Fruit fly (Drosophila melanogaster) whole organism, embryonic: Measurements from ENCODE around the gene dikar.
A peak's percentile ranks its signal among the peaks of the same experiment; 100 is the strongest.

Experiments
- Aef1 ChIP-seq: fragments of 200-800 bp; sonication (Bioruptor generic); IDR thresholded peaks from 3 replicates; pipeline ENCODE4 v1.3.6; 2022; ENCODE audit warnings: missing biosample characterization, missing genetic modification characterization
- Bdp1 ChIP-seq: fragments of 200-800 bp; sonication (Bioruptor generic); optimal IDR thresholded peaks from 3 replicates; lab custom pipeline; 2016; ENCODE audit warnings: missing biosample characterization, missing genetic modification characterization
- CG10147 ChIP-seq: fragments of 200-800 bp; sonication (Bioruptor generic); optimal IDR thresholded peaks from 2 replicates; lab custom pipeline; 2019; ENCODE audit warnings: missing biosample characterization, mild to moderate bottlenecking, missing genetic modification characterization, moderate library complexity
- CG1024 ChIP-seq: fragments of 200-800 bp; sonication (Bioruptor generic); IDR thresholded peaks from 2 replicates; pipeline ENCODE4 v1.3.6; 2022; ENCODE audit warnings: missing biosample characterization, missing genetic modification characterization
- CG10979 ChIP-seq: fragments of 200-800 bp; sonication (Bioruptor generic); optimal IDR thresholded peaks from 2 replicates; lab custom pipeline; 2018; ENCODE audit warnings: missing biosample characterization, mild to moderate bottlenecking, missing genetic modification characterization, moderate library complexity
- CG11560 ChIP-seq: fragments of 200-800 bp; sonication (Bioruptor generic); IDR thresholded peaks from 3 replicates; pipeline ENCODE4 v1.3.6; 2022; ENCODE audit warnings: missing biosample characterization, missing genetic modification characterization
- CG12155 ChIP-seq: fragments of 200-800 bp; sonication (Bioruptor generic); optimal IDR thresholded peaks from 3 replicates; lab custom pipeline; 2016; ENCODE audit warnings: missing biosample characterization, missing genetic modification characterization
- CG12219 ChIP-seq: fragments of 200-800 bp; sonication (Bioruptor generic); optimal IDR thresholded peaks from 3 replicates; lab custom pipeline; 2018; ENCODE audit warnings: missing biosample characterization, mild to moderate bottlenecking, missing genetic modification characterization
- CG12391 ChIP-seq: fragments of 200-800 bp; sonication (Bioruptor generic); optimal IDR thresholded peaks from 3 replicates; lab custom pipeline; 2018; ENCODE audit warnings: missing biosample characterization, mild to moderate bottlenecking, missing genetic modification characterization, moderate library complexity
- CG12769 ChIP-seq: fragments of 200-800 bp; sonication (Bioruptor generic); optimal IDR thresholded peaks from 2 replicates; lab custom pipeline; 2019; ENCODE audit warnings: missing biosample characterization, mild to moderate bottlenecking, missing genetic modification characterization, moderate library complexity
- CG13775 ChIP-seq: fragments of 200-800 bp; sonication (Bioruptor generic); optimal IDR thresholded peaks from 3 replicates; lab custom pipeline; 2017; ENCODE audit warnings: missing biosample characterization, mild to moderate bottlenecking, missing genetic modification characterization
- CG14050 ChIP-seq: fragments of 200-800 bp; sonication (Bioruptor generic); IDR thresholded peaks from 3 replicates; pipeline ENCODE4 v1.3.6; 2022; ENCODE audit warnings: missing biosample characterization, missing genetic modification characterization
- CG14860 ChIP-seq: fragments of 200-800 bp; sonication (Bioruptor generic); IDR thresholded peaks from 3 replicates; pipeline ENCODE4 v1.3.6; 2022; ENCODE audit warnings: missing biosample characterization, missing genetic modification characterization; ENCODE audit not compliant: partially characterized antibody
- CG14965 ChIP-seq: fragments of 200-800 bp; sonication (Bioruptor generic); optimal IDR thresholded peaks from 2 replicates; lab custom pipeline; 2016; ENCODE audit warnings: missing biosample characterization, missing genetic modification characterization, borderline replicate concordance
- CG15269 ChIP-seq: fragments of 200-800 bp; sonication (Bioruptor generic); optimal IDR thresholded peaks from 2 replicates; lab custom pipeline; 2018; ENCODE audit warnings: missing biosample characterization, mild to moderate bottlenecking, missing genetic modification characterization, moderate library complexity
- CG17328 ChIP-seq: fragments of 200-800 bp; sonication (Bioruptor generic); IDR thresholded peaks from 2 replicates; pipeline ENCODE4 v1.3.6; 2022; ENCODE audit warnings: missing biosample characterization, missing genetic modification characterization
- CG17385 ChIP-seq: fragments of 200-800 bp; sonication (Bioruptor generic); optimal IDR thresholded peaks from 3 replicates; lab custom pipeline; 2018; ENCODE audit warnings: missing biosample characterization, mild to moderate bottlenecking, missing genetic modification characterization
- CG2678 ChIP-seq: fragments of 200-800 bp; sonication (Bioruptor generic); optimal IDR thresholded peaks from 3 replicates; lab custom pipeline; 2019; ENCODE audit warnings: missing biosample characterization, mild to moderate bottlenecking, missing genetic modification characterization, moderate library complexity
- CG31365 ChIP-seq: fragments of 200-800 bp; sonication (Bioruptor generic); optimal IDR thresholded peaks from 2 replicates; lab custom pipeline; 2018; ENCODE audit warnings: missing biosample characterization, mild to moderate bottlenecking, missing genetic modification characterization
- CG3163 ChIP-seq: fragments of 200-800 bp; sonication (Bioruptor generic); optimal IDR thresholded peaks from 3 replicates; lab custom pipeline; 2016; ENCODE audit warnings: missing biosample characterization, missing genetic modification characterization
- CG3407 ChIP-seq: fragments of 200-800 bp; sonication (Bioruptor generic); optimal IDR thresholded peaks from 2 replicates; lab custom pipeline; 2018; ENCODE audit warnings: missing biosample characterization, mild to moderate bottlenecking, missing genetic modification characterization
- CG34376 ChIP-seq: fragments of 200-800 bp; sonication (Bioruptor generic); optimal IDR thresholded peaks from 2 replicates; lab custom pipeline; 2018; ENCODE audit warnings: missing biosample characterization, mild to moderate bottlenecking, missing genetic modification characterization
- CG43689 ChIP-seq: fragments of 200-800 bp; sonication (Bioruptor generic); IDR thresholded peaks from 2 replicates; pipeline ENCODE4 v1.3.6; 2022; ENCODE audit warnings: missing biosample characterization, missing genetic modification characterization
- CG4730 ChIP-seq: fragments of 200-800 bp; sonication (Bioruptor generic); IDR thresholded peaks from 2 replicates; pipeline ENCODE4 v1.3.6; 2022; ENCODE audit warnings: missing biosample characterization, missing genetic modification characterization
- CG6272 ChIP-seq: fragments of 200-800 bp; sonication (Bioruptor generic); IDR thresholded peaks from 2 replicates; pipeline ENCODE4 v1.3.6; 2022; ENCODE audit warnings: missing biosample characterization, missing genetic modification characterization
- CG6791 ChIP-seq: fragments of 200-800 bp; sonication (Bioruptor generic); IDR thresholded peaks from 3 replicates; pipeline ENCODE4 v1.3.6; 2022; ENCODE audit warnings: missing biosample characterization, missing genetic modification characterization; ENCODE audit not compliant: partially characterized antibody
- CG9609 ChIP-seq: fragments of 200-800 bp; sonication (Bioruptor generic); optimal IDR thresholded peaks from 3 replicates; lab custom pipeline; 2016; ENCODE audit warnings: missing biosample characterization, missing genetic modification characterization
- D19A ChIP-seq: fragments of 200-800 bp; optimal IDR thresholded peaks from 3 replicates; lab custom pipeline; 2019; ENCODE audit warnings: missing biosample characterization, mild to moderate bottlenecking, missing genetic modification characterization, moderate library complexity
- Dek ChIP-seq: fragments of 200-800 bp; sonication (Bioruptor generic); optimal IDR thresholded peaks from 3 replicates; lab custom pipeline; 2019; ENCODE audit warnings: missing biosample characterization, mild to moderate bottlenecking, missing genetic modification characterization, moderate library complexity
- Dref ChIP-seq: fragments of 200-800 bp; sonication (Bioruptor generic); IDR thresholded peaks from 2 replicates; pipeline ENCODE4 v1.3.6; 2022; ENCODE audit warnings: missing biosample characterization, missing genetic modification characterization
- Ets65A ChIP-seq: fragments of 200-800 bp; sonication (Bioruptor generic); peaks from one replicate; lab custom pipeline; 2016; ENCODE audit warnings: missing biosample characterization, missing genetic modification characterization
- Fer2 ChIP-seq: fragments of 200-800 bp; sonication (Bioruptor generic); optimal IDR thresholded peaks from 2 replicates; lab custom pipeline; 2018; ENCODE audit warnings: missing biosample characterization, mild to moderate bottlenecking, missing genetic modification characterization, moderate library complexity
- H2.0 ChIP-seq: fragments of 200-800 bp; sonication (Bioruptor generic); IDR thresholded peaks from 2 replicates; pipeline ENCODE4 v1.3.6; 2022; ENCODE audit warnings: missing biosample characterization, missing genetic modification characterization
- Hey ChIP-seq: fragments of 200-800 bp; sonication (Bioruptor generic); optimal IDR thresholded peaks from 3 replicates; lab custom pipeline; 2018; ENCODE audit warnings: missing biosample characterization, mild to moderate bottlenecking, missing genetic modification characterization
- MBD-R2 ChIP-seq: fragments of 200-800 bp; sonication (Bioruptor generic); IDR thresholded peaks from 2 replicates; pipeline ENCODE4 v1.3.6; 2022; ENCODE audit warnings: missing biosample characterization, missing genetic modification characterization
- MESR4 ChIP-seq: fragments of 200-800 bp; sonication (Bioruptor generic); optimal IDR thresholded peaks from 2 replicates; lab custom pipeline; 2018; ENCODE audit warnings: missing biosample characterization, mild to moderate bottlenecking, missing genetic modification characterization, moderate library complexity
- Med ChIP-seq: fragments of 200-800 bp; sonication (Bioruptor generic); peaks from one replicate; lab custom pipeline; 2016; ENCODE audit warnings: missing biosample characterization, missing genetic modification characterization, mild to moderate bottlenecking, inconsistent platforms, moderate library complexity
- NC2α ChIP-seq: fragments of 200-800 bp; sonication (Bioruptor generic); optimal IDR thresholded peaks from 2 replicates; lab custom pipeline; 2016; ENCODE audit warnings: missing biosample characterization, missing genetic modification characterization
- Six4 ChIP-seq: fragments of 200-800 bp; sonication (Bioruptor generic); optimal IDR thresholded peaks from 2 replicates; lab custom pipeline; 2016; ENCODE audit warnings: missing biosample characterization, missing genetic modification characterization
- TFAM ChIP-seq: fragments of 200-800 bp; sonication (Bioruptor generic); optimal IDR thresholded peaks from 2 replicates; lab custom pipeline; 2017; ENCODE audit warnings: missing biosample characterization, missing genetic modification characterization, inconsistent platforms
- Xrp1 ChIP-seq: fragments of 200-800 bp; sonication (Bioruptor generic); IDR thresholded peaks from 2 replicates; pipeline ENCODE4 v1.3.6; 2022; ENCODE audit warnings: missing biosample characterization, missing genetic modification characterization
- br ChIP-seq: fragments of >200 bp; optimal IDR thresholded peaks from 2 replicates; lab custom pipeline; 2017
- exex ChIP-seq: fragments of 200-800 bp; sonication (Bioruptor generic); optimal IDR thresholded peaks from 4 replicates; lab custom pipeline; 2018; ENCODE audit warnings: missing biosample characterization, mild to moderate bottlenecking, missing genetic modification characterization, moderate library complexity
- ranshi ChIP-seq: fragments of 200-800 bp; sonication (Bioruptor generic); IDR thresholded peaks from 2 replicates; pipeline ENCODE4 v1.3.6; 2022; ENCODE audit warnings: missing biosample characterization, missing genetic modification characterization
- sc ChIP-seq, 3 experiments: fragments of >200 bp in 2 of 3; fragments of 200-800 bp in 1 of 3; sonication (Bioruptor generic) in 1 of 3; optimal IDR thresholded peaks; 2 replicates in 2 of 3; 3 replicates in 1 of 3; lab custom pipeline; 2017; ENCODE audit warnings: mild to moderate bottlenecking in 1 of 3, missing biosample characterization in 1 of 3, missing genetic modification characterization in 1 of 3, missing genetic modification reagents in 1 of 3
- sima ChIP-seq: fragments of 200-800 bp; sonication (Bioruptor generic); optimal IDR thresholded peaks from 2 replicates; lab custom pipeline; 2016; ENCODE audit warnings: missing biosample characterization, missing genetic modification characterization
- slbo ChIP-seq: fragments of 200-800 bp; sonication (Bioruptor generic); IDR thresholded peaks from 2 replicates; pipeline ENCODE4 v1.3.6; 2022; ENCODE audit warnings: missing biosample characterization, missing genetic modification characterization
- sob ChIP-seq: fragments of 200-800 bp; sonication (Bioruptor generic); IDR thresholded peaks from 2 replicates; pipeline ENCODE4 v1.3.6; 2022; ENCODE audit warnings: missing biosample characterization, missing genetic modification characterization
- sqz ChIP-seq: fragments of 200-800 bp; sonication (Bioruptor generic); optimal IDR thresholded peaks from 3 replicates; lab custom pipeline; 2018; ENCODE audit warnings: missing biosample characterization, mild to moderate bottlenecking, missing genetic modification characterization
- stc ChIP-seq: fragments of 200-800 bp; sonication (Bioruptor generic); IDR thresholded peaks from 2 replicates; pipeline ENCODE4 v1.3.6; 2022; ENCODE audit warnings: missing biosample characterization, missing genetic modification characterization

dikar gene

dm6 chr3L:6742974-6743345 is at the start of gene dikar (continued):
- TF ChIP-seq CG9609 (peak; percentile 34), CG6272 (GFP tag; lab: Robert Waterston, UW) (peak; percentile 87), CG14860 (peak; percentile 67), stc (GFP tag; lab: Robert Waterston, UW) (no peak), CG3163 (GFP tag; lab: Kevin White, UChicago) (no peak), CG31365 (no peak), CG15269 (tag; lab: Kevin White, UChicago) (no peak), MESR4 (GFP tag; lab: Kevin White, UChicago) (peak; percentile 94), br (no peak), CG43689 (GFP tag; lab: Robert Waterston, UW) (no peak), CG17385 (GFP tag; lab: Kevin White, UChicago) (no peak), Bdp1 (no peak), ranshi (GFP tag; lab: Robert Waterston, UW) (no peak; the same call in 1 of the 2 replicates), CG14050 (GFP tag; lab: Robert Waterston, UW) (peak; percentile 28; the same call in 1 of the 3 replicates), sc (optimal IDR thresholded peaks at IDR 0.05; lab: Kevin White, UChicago) (no peak), sc (GFP tag; optimal IDR thresholded peaks at IDR 0.05; lab: Kevin White, UChicago) (no peak), sqz (GFP tag; lab: Kevin White, UChicago) (no peak), NC2α (GFP tag; lab: Kevin White, UChicago) (no peak), CG34376 (GFP tag; lab: Kevin White, UChicago) (peak; percentile 10), Six4 (GFP tag; lab: Kevin White, UChicago) (no peak), CG10147 (GFP tag; lab: Kevin White, UChicago) (no peak), Fer2 (tag; lab: Kevin White, UChicago) (peak; percentile 38), Xrp1 (peak; percentile 59), MBD-R2 (GFP tag; lab: Robert Waterston, UW) (peak; percentile 34; the same call in 1 of the 2 replicates)

- TF ChIP-seq CG13775 (GFP tag; lab: Kevin White, UChicago) = peak; percentile 67
- TF ChIP-seq CG12155 (GFP tag; lab: Kevin White, UChicago) = no peak
- TF ChIP-seq Med (GFP tag; lab: Kevin White, UChicago) = peak; percentile 61
- no peak for TF ChIP-seq exex (tag; lab: Kevin White, UChicago)
- peak; percentile 78 for TF ChIP-seq Ets65A
- TF ChIP-seq Hey (tag; lab: Kevin White, UChicago) = no peak
- no peak for TF ChIP-seq CG3407 (GFP tag; lab: Kevin White, UChicago)
- no peak for TF ChIP-seq CG12219 (GFP tag; lab: Kevin White, UChicago)
- 0 out of 3 replicates have a peak, but pooled peaks have one; percentile 24 for TF ChIP-seq CG6791 (GFP tag; lab: Robert Waterston, UW)
- TF ChIP-seq slbo (GFP tag; lab: Robert Waterston, UW) = no peak
- TF ChIP-seq CG1024 (GFP tag; lab: Robert Waterston, UW) = 0 out of 2 replicates have a peak, but pooled peaks have one; percentile 13
- TF ChIP-seq CG12391 (tag; lab: Kevin White, UChicago) = no peak
- 0 out of 3 replicates have a peak, but pooled peaks have one; percentile 31 for TF ChIP-seq CG14860
- TF ChIP-seq CG11560 (tag; lab: Robert Waterston, UW) = 0 out of 3 replicates have a peak, but pooled peaks have one; percentile 19
- TF ChIP-seq CG12769 (tag; lab: Kevin White, UChicago) = no peak
Measured at dm6 chr3L:6792617-6793016, 49.7 kb upstream of the dikar start.

dm6 chr3L:6789788-6790325 is 46.9 kb upstream of the dikar start, which contains the start of gene vvl:
Gene vvl, plus strand, starts transcription at chr3L:6790158.
- TF ChIP-seq CG14965 (GFP tag; lab: Kevin White, UChicago) (no peak), Aef1 (GFP tag; lab: Robert Waterston, UW) (no peak), Dref (GFP tag; lab: Robert Waterston, UW) (no peak), sob (GFP tag; lab: Robert Waterston, UW) (peak; percentile 47; the same call in 1 of the 2 replicates), CG2678 (tag; lab: Kevin White, UChicago) (no peak), TFAM (GFP tag; lab: Kevin White, UChicago) (no peak), D19A (tag; lab: Kevin White, UChicago) (no peak), CG4730 (no peak), CG17328 (GFP tag; lab: Robert Waterston, UW) (peak; percentile 43; the same call in 1 of the 2 replicates), sima (no peak), Dek (no peak), CG10979 (tag; lab: Kevin White, UChicago) (no peak), H2.0 (no peak)
